Worm (Caenorhabditis elegans) whole organism, L4/young adult: Measurements from ENCODE around the gene skr-4.

ENCODE experiments used
- W03F9.2 ChIP-seq: fragments of 150-350 bp; optimal IDR thresholded peaks from 2 replicates; lab custom pipeline; 2014; ENCODE audit warnings: missing biosample characterization, missing genetic modification characterization
- dao-5 ChIP-seq: sonication (generic microtip); optimal IDR thresholded peaks from 2 replicates; lab custom pipeline; 2016; ENCODE audit warnings: missing genotype, missing genetic modification characterization, moderate library complexity, missing compliant biosample characterization
- him-1 ChIP-seq: sonication (generic microtip); optimal IDR thresholded peaks from 2 replicates; lab custom pipeline; 2016; ENCODE audit warnings: missing genotype, missing genetic modification reagents, missing genetic modification characterization, missing compliant biosample characterization

DNA sequence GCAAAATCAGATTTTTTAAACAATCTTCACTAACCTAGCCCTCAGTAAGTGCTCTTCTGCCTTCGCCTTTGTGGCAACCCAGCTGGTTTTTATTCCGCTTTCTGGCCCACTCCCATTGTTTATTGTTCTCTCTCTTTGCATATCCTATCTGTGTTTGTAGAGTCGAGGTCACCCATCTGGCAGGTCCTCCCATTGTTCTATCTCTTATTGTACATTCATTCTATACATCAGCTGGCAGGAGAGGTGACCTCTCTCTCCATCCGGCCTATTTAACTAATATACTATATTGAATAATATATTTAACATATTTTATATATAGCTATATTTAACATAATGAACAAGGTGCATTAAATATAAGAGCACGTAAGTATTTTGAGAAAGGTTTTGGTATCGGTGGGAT, 37.9 kb downstream of the skr-4 start:
- TF ChIP-seq him-1 (tag; lab: Kevin White, UChicago) (no peak), W03F9.2 (tag; lab: Kevin White, UChicago) (no peak), dao-5 (no peak)
